Worm (Caenorhabditis elegans) whole organism, L4 larva: ENCODE results near the gene nhr-14.

Experiments used
- F10B5.3 ChIP-seq: sonication (generic microtip); optimal IDR thresholded peaks from 2 replicates; lab custom pipeline; 2016; ENCODE audit warnings: mild to moderate bottlenecking, missing genetic modification characterization, missing compliant biosample characterization
- aha-1 ChIP-seq: fragments of 150-350 bp; peaks from one replicate; lab custom pipeline; 2014; ENCODE audit warnings: missing biosample characterization, missing genetic modification characterization
- ama-1 ChIP-seq: fragments of 150-350 bp; optimal IDR thresholded peaks from 2 replicates; lab custom pipeline; 2014; ENCODE audit warnings: inconsistent platforms, mixed read lengths
- ceh-82 ChIP-seq: sonication (generic microtip); optimal IDR thresholded peaks from 2 replicates; lab custom pipeline; 2017; ENCODE audit warnings: missing biosample characterization, missing genetic modification characterization
- fos-1 ChIP-seq: fragments of 150-350 bp; optimal IDR thresholded peaks from 2 replicates; lab custom pipeline; 2014; ENCODE audit warnings: missing biosample characterization, missing genetic modification characterization
- madf-9 ChIP-seq: fragments of 200-800 bp; sonication (Bioruptor generic); conservative IDR thresholded peaks from 2 replicates; pipeline ENCODE4 v1.3.6; 2022; ENCODE audit warnings: missing genetic modification reagents, missing genetic modification characterization, missing compliant biosample characterization
- mxl-2 ChIP-seq: fragments of 200-800 bp; sonication (Bioruptor generic); conservative IDR thresholded peaks from 2 replicates; pipeline ENCODE4 v1.3.6; 2022; ENCODE audit warnings: missing genetic modification reagents, missing genetic modification characterization, missing compliant biosample characterization
- nhr-25 ChIP-seq: sonication (generic microtip); optimal IDR thresholded peaks from 2 replicates; lab custom pipeline; 2017; ENCODE audit warnings: missing genetic modification characterization, mild to moderate bottlenecking, missing compliant biosample characterization, antibody characterized with exemption, moderate library complexity, borderline replicate concordance; ENCODE audit not compliant: insufficient read depth
- nhr-28 ChIP-seq: fragments of 150-350 bp; optimal IDR thresholded peaks from 2 replicates; lab custom pipeline; 2014; ENCODE audit warnings: missing biosample characterization, missing genetic modification characterization
- rbr-2 ChIP-seq: sonication (generic microtip); optimal IDR thresholded peaks from 2 replicates; lab custom pipeline; 2016; ENCODE audit warnings: missing genotype, missing genetic modification characterization, missing compliant biosample characterization
- snpc-4 ChIP-seq: fragments of 150-350 bp; optimal IDR thresholded peaks from 2 replicates; lab custom pipeline; 2014; ENCODE audit warnings: missing biosample characterization, missing genetic modification characterization
- unc-62 ChIP-seq, 3 experiments: fragments of 150-350 bp in 1 of 3; sonication (generic microtip); optimal IDR thresholded peaks in 2 of 3; peaks in 1 of 3; 1 replicate in 1 of 3; 2 replicates in 2 of 3; lab custom pipeline; 2014 to 2017; ENCODE audit warnings: missing biosample characterization in 3 of 3, missing genetic modification characterization in 3 of 3, missing genetic modification reagents in 3 of 3, missing genotype in 1 of 3
- zfp-3 ChIP-seq: fragments of 200-800 bp; sonication (Bioruptor generic); conservative IDR thresholded peaks from 2 replicates; pipeline ENCODE4 v1.3.6; 2022; ENCODE audit warnings: missing genetic modification reagents, missing genetic modification characterization, missing compliant biosample characterization

Gene nhr-14

ce11 chrX:8426160-8426712 lies 49.7 kb downstream of the nhr-14 start:
- TF ChIP-seq aha-1 (tag; lab: Kevin White, UChicago) (peak; percentile 72), rbr-2 (tag; lab: Kevin White, UChicago) (no peak)

ce11 chrX:8424286-8424685 lies 51.7 kb downstream of the nhr-14 start:
- TF ChIP-seq nhr-25 (tag; lab: Kevin White, UChicago) (peak; percentile 52), snpc-4 (tag; lab: Kevin White, UChicago) (no peak), ceh-82 (tag; lab: Kevin White, UChicago) (no peak), ama-1 (lab: Kevin White, UChicago) (no peak), madf-9 (GFP tag; lab: Robert Waterston, UW) (no peak), fos-1 (tag; lab: Kevin White, UChicago) (no peak), unc-62 (GFP tag; optimal IDR thresholded peaks at IDR 0.05 in 1 of 2; lab: Kevin White, UChicago) (no peak), unc-62 (tag; optimal IDR thresholded peaks at IDR 0.05; lab: Kevin White, UChicago) (no peak), mxl-2 (GFP tag; lab: Robert Waterston, UW) (no peak), nhr-28 (tag; lab: Kevin White, UChicago) (peak; percentile 4), zfp-3 (GFP tag; lab: Robert Waterston, UW) (no peak), F10B5.3 (tag; lab: Kevin White, UChicago) (no peak)
- TF ChIP-seq, all 104 proteins: peak for 2
